Worm (Caenorhabditis elegans) whole organism, L3 larva: Measurements from ENCODE around the gene B0454.6.

ENCODE experiments used
- R02D3.7 ChIP-seq: fragments of 150-350 bp; optimal IDR thresholded peaks from 2 replicates; lab custom pipeline; 2014; ENCODE audit warnings: missing biosample characterization, missing genetic modification characterization
- ZK546.5 ChIP-seq: sonication (generic microtip); optimal IDR thresholded peaks from 2 replicates; lab custom pipeline; 2017; ENCODE audit warnings: missing biosample characterization, missing genetic modification characterization
- aly-2 ChIP-seq: fragments of 150-350 bp; optimal IDR thresholded peaks from 2 replicates; lab custom pipeline; 2014; ENCODE audit warnings: missing biosample characterization, missing genetic modification characterization
- ama-1 ChIP-seq: fragments of 150-350 bp; optimal IDR thresholded peaks from 2 replicates; lab custom pipeline; 2018
- ceh-82 ChIP-seq: fragments of 150-350 bp; optimal IDR thresholded peaks from 2 replicates; lab custom pipeline; 2014; ENCODE audit warnings: missing biosample characterization, missing genetic modification characterization
- ceh-9 ChIP-seq: sonication (generic microtip); optimal IDR thresholded peaks from 2 replicates; lab custom pipeline; 2018; ENCODE audit warnings: missing biosample characterization, missing genetic modification characterization
- daf-12 ChIP-seq: fragments of 150-350 bp; optimal IDR thresholded peaks from 2 replicates; lab custom pipeline; 2014; ENCODE audit warnings: missing biosample characterization, missing genetic modification reagents, missing genetic modification characterization
- egl-27 ChIP-seq: sonication (generic microtip); optimal IDR thresholded peaks from 4 replicates; lab custom pipeline; 2017; ENCODE audit warnings: missing biosample characterization, missing genetic modification reagents, missing genetic modification characterization
- egl-5 ChIP-seq: fragments of 150-350 bp; optimal IDR thresholded peaks from 2 replicates; lab custom pipeline; 2017; ENCODE audit warnings: missing biosample characterization, missing genetic modification reagents, missing genetic modification characterization, inconsistent platforms
- elt-1 ChIP-seq: fragments of 150-350 bp; optimal IDR thresholded peaks from 2 replicates; lab custom pipeline; 2014; ENCODE audit warnings: missing biosample characterization, missing genetic modification characterization
- elt-2 ChIP-seq: sonication (generic microtip); optimal IDR thresholded peaks from 2 replicates; lab custom pipeline; 2016; ENCODE audit warnings: missing genetic modification reagents, mild to moderate bottlenecking, missing genetic modification characterization, missing compliant biosample characterization
- elt-3 ChIP-seq, 3 experiments: fragments of 150-350 bp in 1 of 3; sonication (generic microtip) in 2 of 3; optimal IDR thresholded peaks; 2 replicates in 2 of 3; 4 replicates in 1 of 3; lab custom pipeline; 2014 to 2017; ENCODE audit warnings: missing biosample characterization in 3 of 3, missing genetic modification characterization in 3 of 3
- fkh-10 ChIP-seq: sonication (generic microtip); optimal IDR thresholded peaks from 2 replicates; lab custom pipeline; 2017; ENCODE audit warnings: missing biosample characterization, missing genetic modification reagents, missing genetic modification characterization
- fkh-2 ChIP-seq: fragments of 150-350 bp; optimal IDR thresholded peaks from 2 replicates; lab custom pipeline; 2014; ENCODE audit warnings: missing biosample characterization, missing genetic modification reagents, missing genetic modification characterization
- hmg-11 ChIP-seq: sonication (generic microtip); optimal IDR thresholded peaks from 2 replicates; lab custom pipeline; 2016; ENCODE audit warnings: missing genetic modification characterization, missing compliant biosample characterization
- lin-39 ChIP-seq: fragments of 150-350 bp; optimal IDR thresholded peaks from 2 replicates; lab custom pipeline; 2018; ENCODE audit warnings: missing biosample characterization, missing genetic modification reagents, missing genetic modification characterization
- mdl-1 ChIP-seq: fragments of 150-350 bp; optimal IDR thresholded peaks from 2 replicates; lab custom pipeline; 2014; ENCODE audit warnings: missing biosample characterization, missing genetic modification characterization
- mml-1 ChIP-seq: fragments of 150-350 bp; sonication (generic microtip); optimal IDR thresholded peaks from 3 replicates; lab custom pipeline; 2014; ENCODE audit warnings: missing biosample characterization, missing genetic modification characterization
- nfya-1 ChIP-seq: sonication (generic microtip); optimal IDR thresholded peaks from 2 replicates; lab custom pipeline; 2017; ENCODE audit warnings: missing genetic modification characterization, mild to moderate bottlenecking, missing compliant biosample characterization, antibody characterized with exemption, moderate library complexity; ENCODE audit not compliant: insufficient read depth
- nhr-11 ChIP-seq: fragments of 150-350 bp; optimal IDR thresholded peaks from 2 replicates; lab custom pipeline; 2014; ENCODE audit warnings: missing biosample characterization, missing genetic modification characterization
- nhr-12 ChIP-seq: fragments of 150-350 bp; optimal IDR thresholded peaks from 2 replicates; lab custom pipeline; 2014; ENCODE audit warnings: missing biosample characterization, missing genetic modification characterization
- nhr-23 ChIP-seq: fragments of 150-350 bp; optimal IDR thresholded peaks from 2 replicates; lab custom pipeline; 2014; ENCODE audit warnings: missing biosample characterization, missing genetic modification reagents, missing genetic modification characterization
- nhr-237 ChIP-seq: fragments of 150-350 bp; optimal IDR thresholded peaks from 2 replicates; lab custom pipeline; 2014; ENCODE audit warnings: missing biosample characterization, missing genetic modification characterization
- nhr-25 ChIP-seq: sonication (generic microtip); optimal IDR thresholded peaks from 2 replicates; lab custom pipeline; 2017; ENCODE audit warnings: missing biosample characterization, missing genetic modification characterization
- nhr-28 ChIP-seq: fragments of 150-350 bp; optimal IDR thresholded peaks from 2 replicates; lab custom pipeline; 2014; ENCODE audit warnings: missing biosample characterization, missing genetic modification characterization
- nhr-43 ChIP-seq: sonication (generic microtip); optimal IDR thresholded peaks from 2 replicates; lab custom pipeline; 2016; ENCODE audit warnings: mild to moderate bottlenecking, missing genetic modification characterization, missing compliant biosample characterization; ENCODE audit not compliant: poor library complexity, severe bottlenecking
- nhr-76 ChIP-seq: fragments of 150-350 bp; sonication (generic microtip); optimal IDR thresholded peaks from 5 replicates; lab custom pipeline; 2014; ENCODE audit warnings: missing biosample characterization, missing genetic modification characterization
- nhr-77 ChIP-seq: fragments of 150-350 bp; optimal IDR thresholded peaks from 2 replicates; lab custom pipeline; 2014; ENCODE audit warnings: missing biosample characterization, missing genetic modification characterization
- pha-4 ChIP-seq: fragments of 150-350 bp; optimal IDR thresholded peaks from 2 replicates; lab custom pipeline; 2014; ENCODE audit warnings: missing biosample characterization, missing genetic modification reagents, missing genetic modification characterization
- sea-2 ChIP-seq: fragments of 150-350 bp; sonication (generic microtip); optimal IDR thresholded peaks from 4 replicates; lab custom pipeline; 2014; ENCODE audit warnings: missing biosample characterization, missing genetic modification reagents, missing genetic modification characterization
- skn-1 ChIP-seq: fragments of 150-350 bp; optimal IDR thresholded peaks from 2 replicates; lab custom pipeline; 2014; ENCODE audit warnings: missing biosample characterization, missing genetic modification characterization
- snpc-4 ChIP-seq: fragments of 150-350 bp; optimal IDR thresholded peaks from 2 replicates; lab custom pipeline; 2014; ENCODE audit warnings: missing biosample characterization, missing genetic modification characterization
- tbx-2 ChIP-seq: sonication (generic microtip); optimal IDR thresholded peaks from 2 replicates; lab custom pipeline; 2016; ENCODE audit warnings: mild to moderate bottlenecking, missing genetic modification characterization, missing compliant biosample characterization
- unc-62 ChIP-seq: fragments of 150-350 bp; sonication (generic microtip); optimal IDR thresholded peaks from 4 replicates; lab custom pipeline; 2014; ENCODE audit warnings: missing biosample characterization, missing genetic modification reagents, missing genetic modification characterization
- zag-1 ChIP-seq: fragments of 150-350 bp; optimal IDR thresholded peaks from 2 replicates; lab custom pipeline; 2014; ENCODE audit warnings: missing biosample characterization, missing genetic modification characterization
- ztf-11 ChIP-seq: fragments of 150-350 bp; optimal IDR thresholded peaks from 2 replicates; lab custom pipeline; 2014; ENCODE audit warnings: missing biosample characterization, missing genetic modification characterization

The B0454.6 gene

ce11 chrII:3050703-3051102 lies 18.1 kb downstream of the B0454.6 start, which contains the start of gene sri-31:
sri-31 (plus strand) TSS chrII:3051003.
- no peak for TF ChIP-seq zag-1 (tag; lab: Kevin White, UChicago)

ce11 chrII:3051332-3051731 lies 18.8 kb downstream of the B0454.6 start:
- TF ChIP-seq nhr-43 (no peak), ama-1 (lab: Kevin White, UChicago) (no peak), fkh-10 (no peak), R02D3.7 (tag; lab: Kevin White, UChicago) (no peak), ztf-11 (tag; lab: Kevin White, UChicago) (no peak), nhr-12 (tag; lab: Kevin White, UChicago) (no peak), tbx-2 (no peak), nhr-77 (no peak), lin-39 (tag; lab: Kevin White, UChicago) (no peak), nhr-11 (tag; lab: Kevin White, UChicago) (no peak), egl-27 (tag; lab: Kevin White, UChicago) (no peak), hmg-11 (tag; lab: Kevin White, UChicago) (no peak), nhr-23 (tag; lab: Kevin White, UChicago) (no peak), nhr-25 (tag; lab: Kevin White, UChicago) (no peak), skn-1 (no peak)
- TF ChIP-seq, all 47 proteins: peak for 0

- TF ChIP-seq ama-1 (lab: Kevin White, UChicago) (no peak), nfya-1 (tag; lab: Kevin White, UChicago) (no peak), elt-1 (no peak), tbx-2 (no peak), nhr-76 (tag; lab: Kevin White, UChicago) (no peak), unc-62 (no peak), mml-1 (tag; lab: Kevin White, UChicago) (no peak), ceh-82 (tag; lab: Kevin White, UChicago) (no peak), fkh-2 (tag; lab: Kevin White, UChicago) (no peak), daf-12 (tag; lab: Kevin White, UChicago) (no peak), nhr-28 (tag; lab: Kevin White, UChicago) (no peak), elt-3 (tag; optimal IDR thresholded peaks at IDR 0.05; lab: Kevin White, UChicago) (no peak), snpc-4 (no peak), ZK546.5 (tag; lab: Kevin White, UChicago) (no peak), hmg-11 (tag; lab: Kevin White, UChicago) (no peak), elt-2 (tag; lab: Kevin White, UChicago) (no peak), skn-1 (no peak), nhr-12 (tag; lab: Kevin White, UChicago) (no peak), mdl-1 (tag; lab: Kevin White, UChicago) (no peak), aly-2 (tag; lab: Kevin White, UChicago) (no peak)
- TF ChIP-seq, all 47 proteins: peak for 0
Observed at ce11 chrII:3052843-3053242, 20.3 kb downstream of the B0454.6 start.

ce11 chrII:3053689-3054088 lies 21.1 kb downstream of the B0454.6 start:
- TF ChIP-seq fkh-10: no peak
- TF ChIP-seq pha-4 (tag; lab: Kevin White, UChicago): no peak
- no peak for TF ChIP-seq mdl-1 (tag; lab: Kevin White, UChicago)
- no peak for TF ChIP-seq mml-1 (tag; lab: Kevin White, UChicago)
- no peak for TF ChIP-seq ama-1 (lab: Kevin White, UChicago)
- no peak for TF ChIP-seq nhr-76 (tag; lab: Kevin White, UChicago)
- no peak for TF ChIP-seq nhr-12 (tag; lab: Kevin White, UChicago)

- no peak for TF ChIP-seq elt-2 (tag; lab: Kevin White, UChicago)
- no peak for TF ChIP-seq snpc-4
- TF ChIP-seq nhr-43: no peak
- TF ChIP-seq ceh-9 (tag; lab: Kevin White, UChicago): no peak
- TF ChIP-seq skn-1: no peak
- no peak for TF ChIP-seq elt-1
- no peak for TF ChIP-seq nhr-237 (tag; lab: Kevin White, UChicago)
- TF ChIP-seq sea-2 (GFP tag; lab: Kevin White, UChicago): no peak
- TF ChIP-seq hmg-11 (tag; lab: Kevin White, UChicago): no peak
- no peak for TF ChIP-seq egl-27 (tag; lab: Kevin White, UChicago)
- no peak for TF ChIP-seq ceh-82 (tag; lab: Kevin White, UChicago)
- TF ChIP-seq nhr-76 (tag; lab: Kevin White, UChicago): no peak
- TF ChIP-seq elt-3 (tag; optimal IDR thresholded peaks at IDR 0.05; lab: Kevin White, UChicago): no peak
- no peak for TF ChIP-seq egl-5 (tag; lab: Kevin White, UChicago)
- TF ChIP-seq mdl-1 (tag; lab: Kevin White, UChicago): no peak
Observed at ce11 chrII:3054221-3054620, 21.6 kb downstream of the B0454.6 start, which contains the start of gene lido-13. lido-13 (minus strand) TSS chrII:3054321.
